Worm (Caenorhabditis elegans): Measurements from ENCODE around the gene F23F1.6.

DNA sequence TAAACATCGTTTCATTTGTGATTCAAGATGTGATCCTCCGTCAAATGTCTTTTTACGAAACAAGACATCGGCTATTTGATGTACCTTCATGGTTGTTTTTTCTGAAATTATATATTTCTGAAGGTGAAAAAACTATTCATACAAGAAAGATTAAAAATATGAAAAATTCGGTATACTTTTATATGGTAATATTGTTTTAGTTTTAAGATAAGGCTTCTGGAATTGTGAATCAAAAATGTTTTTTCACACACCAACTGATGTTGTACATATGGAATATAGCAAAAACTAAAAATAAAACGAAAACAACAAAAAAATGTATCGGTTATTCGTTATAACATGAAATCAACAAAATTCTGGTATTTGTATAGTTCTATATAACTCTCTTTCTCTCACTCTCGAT lies at the start of gene F23F1.6:
- TF ChIP-seq nfya-1 (tag; optimal IDR thresholded peaks at IDR 0.05) (no peak), fkh-6 (tag; optimal IDR thresholded peaks at IDR 0.05) (no peak), C08G9.2 (tag; optimal IDR thresholded peaks at IDR 0.05) (no peak), pha-2 (tag; optimal IDR thresholded peaks at IDR 0.05) (no peak), ceh-14 (tag; optimal IDR thresholded peaks at IDR 0.05) (no peak), syd-9 (tag; optimal IDR thresholded peaks at IDR 0.05) (no peak)
